Fruit fly (Drosophila melanogaster) whole organism, wandering third instar larva: ENCODE measurements around the gene pr.

Experiments
- Abd-B ChIP-seq: fragments of >200 bp; optimal IDR thresholded peaks from 2 replicates; lab custom pipeline; 2017; ENCODE audit warnings: missing biosample characterization, missing genetic modification characterization
- CG32264 ChIP-seq: fragments of 200-800 bp; sonication (Bioruptor generic); optimal IDR thresholded peaks from 2 replicates; lab custom pipeline; 2016; ENCODE audit warnings: missing biosample characterization, missing genetic modification characterization
- CG9705 ChIP-seq: fragments of 200-800 bp; sonication (Bioruptor generic); optimal IDR thresholded peaks from 2 replicates; lab custom pipeline; 2018; ENCODE audit warnings: missing biosample characterization, mild to moderate bottlenecking, missing genetic modification characterization
- CrebA ChIP-seq: fragments of 200-800 bp; sonication (Bioruptor generic); optimal IDR thresholded peaks from 2 replicates; lab custom pipeline; 2016; ENCODE audit warnings: missing biosample characterization, mild to moderate bottlenecking, missing genetic modification characterization, borderline replicate concordance
- Dfd ChIP-seq: fragments of >200 bp; optimal IDR thresholded peaks from 2 replicates; lab custom pipeline; 2017; ENCODE audit warnings: missing biosample characterization, missing genetic modification characterization
- Dif ChIP-seq: fragments of 200-275, 200-300 bp; sonication (Bioruptor generic); optimal IDR thresholded peaks from 2 replicates; lab custom pipeline; 2018; ENCODE audit warnings: missing biosample characterization, missing genetic modification characterization; ENCODE audit not compliant: partially characterized antibody
- GATAd ChIP-seq: sonication (Bioruptor generic); optimal IDR thresholded peaks from 2 replicates; lab custom pipeline; 2016; ENCODE audit warnings: missing biosample characterization, missing genetic modification characterization
- HLH106 ChIP-seq: fragments of 200-800 bp; optimal IDR thresholded peaks from 3 replicates; lab custom pipeline; 2019; ENCODE audit warnings: missing biosample characterization, mild to moderate bottlenecking, missing genetic modification characterization, moderate library complexity
- Hnf4 ChIP-seq: fragments of 200-800 bp; sonication (Bioruptor generic); optimal IDR thresholded peaks from 2 replicates; lab custom pipeline; 2016; ENCODE audit warnings: missing biosample characterization, mild to moderate bottlenecking, missing genetic modification characterization
- Hr78 ChIP-seq: fragments of >200 bp; optimal IDR thresholded peaks from 2 replicates; lab custom pipeline; 2017; ENCODE audit warnings: missing biosample characterization, missing genetic modification characterization
- Hr83 ChIP-seq: fragments of 200-300 bp; sonication (Bioruptor generic); optimal IDR thresholded peaks from 2 replicates; lab custom pipeline; 2016; ENCODE audit warnings: missing biosample characterization, mild to moderate bottlenecking, missing genetic modification characterization, moderate library complexity; ENCODE audit not compliant: poor library complexity, severe bottlenecking
- Jra ChIP-seq: sonication (Bioruptor generic); optimal IDR thresholded peaks from 2 replicates; lab custom pipeline; 2016; ENCODE audit warnings: missing biosample characterization, missing genetic modification characterization
- Mio ChIP-seq: sonication (Bioruptor generic); optimal IDR thresholded peaks from 2 replicates; lab custom pipeline; 2016; ENCODE audit warnings: missing biosample characterization, missing genetic modification characterization
- Myc ChIP-seq: fragments of >200 bp; optimal IDR thresholded peaks from 2 replicates; lab custom pipeline; 2017
- N ChIP-seq: fragments of >200 bp; optimal IDR thresholded peaks from 2 replicates; lab custom pipeline; 2018; ENCODE audit warnings: missing biosample characterization, missing external identifiers, missing genetic modification characterization
- OdsH ChIP-seq: fragments of 200-800 bp; sonication (Bioruptor generic); optimal IDR thresholded peaks from 2 replicates; lab custom pipeline; 2016; ENCODE audit warnings: missing biosample characterization, mild to moderate bottlenecking, missing genetic modification characterization
- Rel ChIP-seq, 2 experiments: fragments of 200-800 bp; sonication (Bioruptor generic) in 1 of 2; optimal IDR thresholded peaks; 2 replicates in 1 of 2; 3 replicates in 1 of 2; lab custom pipeline; 2016 to 2019; ENCODE audit warnings: mild to moderate bottlenecking in 2 of 2, missing biosample characterization in 2 of 2, missing genetic modification characterization in 2 of 2, moderate library complexity in 1 of 2
- Sp1 ChIP-seq: fragments of 200-800 bp; sonication (Bioruptor generic); optimal IDR thresholded peaks from 3 replicates; lab custom pipeline; 2019; ENCODE audit warnings: missing biosample characterization, mild to moderate bottlenecking, missing genetic modification characterization, moderate library complexity
- Vsx2 ChIP-seq: fragments of 200-300, 225-300 bp; sonication (Bioruptor generic); optimal IDR thresholded peaks from 2 replicates; lab custom pipeline; 2018; ENCODE audit warnings: missing biosample characterization, missing genetic modification characterization; ENCODE audit not compliant: partially characterized antibody
- br ChIP-seq: fragments of 200-800 bp; sonication (Bioruptor generic); optimal IDR thresholded peaks from 2 replicates; lab custom pipeline; 2016; ENCODE audit warnings: missing biosample characterization, missing genetic modification characterization
- brk ChIP-seq: fragments of 200-800 bp; sonication (Bioruptor generic); optimal IDR thresholded peaks from 2 replicates; lab custom pipeline; 2016; ENCODE audit warnings: missing biosample characterization, mild to moderate bottlenecking, missing genetic modification characterization
- dl ChIP-seq, 2 experiments: fragments of 175-275, 200-275 bp in 1 of 2; fragments of 200-275 bp in 1 of 2; sonication (Bioruptor generic); optimal IDR thresholded peaks; lab custom pipeline; 2018; ENCODE audit warnings: mild to moderate bottlenecking in 2 of 2, missing biosample characterization in 2 of 2, missing genetic modification characterization in 2 of 2, moderate library complexity in 2 of 2; ENCODE audit not compliant: partially characterized antibody in 2 of 2, insufficient read depth in 1 of 2
- dmrt93B ChIP-seq: fragments of 200-800 bp; sonication (Bioruptor generic); optimal IDR thresholded peaks from 2 replicates; lab custom pipeline; 2018; ENCODE audit warnings: missing biosample characterization, mild to moderate bottlenecking, missing genetic modification characterization
- dsf ChIP-seq: sonication (Bioruptor generic); optimal IDR thresholded peaks from 2 replicates; lab custom pipeline; 2016; ENCODE audit warnings: missing biosample characterization, missing genetic modification characterization, borderline replicate concordance
- ey ChIP-seq: fragments of 200-800 bp; sonication (Bioruptor generic); optimal IDR thresholded peaks from 2 replicates; lab custom pipeline; 2016; ENCODE audit warnings: missing biosample characterization, missing genetic modification characterization
- foxo ChIP-seq, 2 experiments: fragments of 200-800 bp; sonication (Bioruptor generic); optimal IDR thresholded peaks; 2 replicates in 1 of 2; 3 replicates in 1 of 2; lab custom pipeline; 2016 to 2017; ENCODE audit warnings: missing biosample characterization in 2 of 2, missing genetic modification characterization in 2 of 2
- fru ChIP-seq: fragments of 200-800 bp; sonication (Bioruptor generic); optimal IDR thresholded peaks from 3 replicates; lab custom pipeline; 2016; ENCODE audit warnings: missing biosample characterization, mild to moderate bottlenecking, missing genetic modification characterization
- h ChIP-seq: fragments of 200-800 bp; sonication (Bioruptor generic); optimal IDR thresholded peaks from 3 replicates; lab custom pipeline; 2016; ENCODE audit warnings: missing biosample characterization, mild to moderate bottlenecking, missing genetic modification characterization
- jim ChIP-seq: fragments of 175-275, 200-325 bp; sonication (Bioruptor generic); optimal IDR thresholded peaks from 2 replicates; lab custom pipeline; 2016; ENCODE audit warnings: missing biosample characterization, mild to moderate bottlenecking, missing genetic modification characterization
- lola ChIP-seq: fragments of >200 bp; optimal IDR thresholded peaks from 2 replicates; lab custom pipeline; 2017; ENCODE audit warnings: missing biosample characterization, missing genetic modification characterization
- pan ChIP-seq: fragments of >200 bp; optimal IDR thresholded peaks from 2 replicates; lab custom pipeline; 2017
- psq ChIP-seq: fragments of 200-800 bp; sonication (Bioruptor generic); optimal IDR thresholded peaks from 3 replicates; lab custom pipeline; 2017; ENCODE audit warnings: missing biosample characterization, mild to moderate bottlenecking, missing genetic modification characterization, moderate library complexity
- rgr ChIP-seq: fragments of 200-800 bp; sonication (Bioruptor generic); optimal IDR thresholded peaks from 3 replicates; lab custom pipeline; 2016; ENCODE audit warnings: missing biosample characterization, mild to moderate bottlenecking, missing genetic modification characterization
- sage ChIP-seq: fragments of 200-800 bp; sonication (Bioruptor generic); optimal IDR thresholded peaks from 2 replicates; lab custom pipeline; 2016; ENCODE audit warnings: missing biosample characterization, mild to moderate bottlenecking, missing genetic modification characterization
- sv ChIP-seq: fragments of 200-800 bp; sonication (Bioruptor generic); optimal IDR thresholded peaks from 3 replicates; lab custom pipeline; 2016; ENCODE audit warnings: missing biosample characterization, missing genetic modification characterization
- tai ChIP-seq: sonication (Bioruptor generic); optimal IDR thresholded peaks from 2 replicates; lab custom pipeline; 2016; ENCODE audit warnings: missing biosample characterization, missing genetic modification characterization
- usp ChIP-seq: fragments of >200 bp; optimal IDR thresholded peaks from 2 replicates; lab custom pipeline; 2017; ENCODE audit warnings: missing biosample characterization, missing genetic modification characterization
- woc ChIP-seq: sonication (Bioruptor generic); optimal IDR thresholded peaks from 2 replicates; lab custom pipeline; 2016; ENCODE audit warnings: missing biosample characterization, mild to moderate bottlenecking, missing genetic modification characterization

The pr gene

DNA sequence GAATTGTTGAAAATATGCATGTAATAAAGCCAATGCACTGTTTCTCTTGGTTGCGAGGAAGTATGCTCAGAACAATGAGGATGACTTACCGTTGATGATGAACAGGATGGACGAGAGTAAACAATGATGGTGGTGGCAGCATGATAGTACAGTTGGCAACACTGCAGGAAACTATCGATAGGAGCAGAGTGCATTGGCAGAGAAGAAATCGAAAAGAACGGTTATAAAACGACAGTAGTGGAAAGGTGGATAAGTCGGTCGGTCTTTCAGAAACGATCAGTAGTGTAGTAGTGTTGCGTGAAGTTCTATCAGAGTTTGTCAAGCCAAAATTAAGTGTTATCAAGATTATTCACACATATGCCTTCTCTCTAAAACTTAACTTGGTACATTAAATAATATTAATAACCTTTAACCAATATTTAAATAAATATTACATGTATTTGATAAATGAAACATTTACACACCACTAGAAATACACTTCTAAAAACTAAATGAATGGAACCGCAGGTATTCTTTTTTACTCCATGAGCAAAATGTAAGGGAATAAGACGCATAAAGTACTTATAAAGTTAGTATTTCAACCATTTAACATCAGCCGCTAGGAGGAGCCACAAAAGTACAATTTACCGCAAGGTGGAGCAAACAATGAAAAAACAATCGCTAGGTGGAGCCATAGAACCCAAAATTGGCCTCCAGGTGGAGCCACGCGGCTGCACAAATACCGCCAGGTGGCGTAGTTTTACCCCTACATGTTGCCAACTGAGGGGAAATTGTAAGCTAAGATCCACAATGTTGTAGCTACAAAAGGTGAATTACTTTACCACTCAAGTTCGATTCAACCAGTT lies 45.4 kb upstream of the pr start:
- no peak for TF ChIP-seq CrebA (GFP tag; lab: Kevin White, UChicago)
- TF ChIP-seq psq, result peak; percentile 62
- TF ChIP-seq Jra (GFP tag; lab: Kevin White, UChicago), result peak; percentile 34
- no peak for TF ChIP-seq Vsx2 (GFP tag; lab: Kevin White, UChicago)
- peak; percentile 98 for TF ChIP-seq Myc (lab: Kevin White, UChicago)
- TF ChIP-seq woc, result peak; percentile 26
- no peak for TF ChIP-seq Abd-B
- peak; percentile 12 for TF ChIP-seq brk (GFP tag; lab: Kevin White, UChicago)
- TF ChIP-seq h (GFP tag; lab: Kevin White, UChicago), result peak; percentile 47
- no peak for TF ChIP-seq dl (GFP tag; optimal IDR thresholded peaks at IDR 0.05; lab: Kevin White, UChicago; ENCODE audit: insufficient read depth in 1 of 2, partially characterized antibody in 2 of 2)
- peak; percentile 66 for TF ChIP-seq ey (GFP tag; lab: Kevin White, UChicago)
- TF ChIP-seq fru (GFP tag; lab: Kevin White, UChicago), result peak; percentile 49
- peak; percentile 76 for TF ChIP-seq tai (GFP tag; lab: Kevin White, UChicago)
- TF ChIP-seq Dfd, result no peak
- peak; percentile 32 for TF ChIP-seq CG9705 (GFP tag; lab: Kevin White, UChicago)
- peak in 1 of 2 experiments; percentile 83 for TF ChIP-seq foxo (GFP tag; optimal IDR thresholded peaks at IDR 0.05; lab: Kevin White, UChicago)
- TF ChIP-seq CG32264 (GFP tag; lab: Kevin White, UChicago), result no peak
- TF ChIP-seq Mio (GFP tag; lab: Kevin White, UChicago), result no peak
- TF ChIP-seq Dif (GFP tag; lab: Kevin White, UChicago), result no peak
- TF ChIP-seq jim (GFP tag; lab: Kevin White, UChicago), result peak; percentile 33
- no peak for TF ChIP-seq N (GFP tag; lab: Kevin White, UChicago)
- no peak for TF ChIP-seq lola
- peak; percentile 66 for TF ChIP-seq OdsH
- TF ChIP-seq sv (GFP tag; lab: Kevin White, UChicago), result peak; percentile 83
- TF ChIP-seq Hr83 (GFP tag; lab: Kevin White, UChicago), result peak; percentile 88
- TF ChIP-seq sage (GFP tag; lab: Kevin White, UChicago), result no peak
- peak; percentile 67 for TF ChIP-seq br (GFP tag; lab: Kevin White, UChicago)
- no peak for TF ChIP-seq pan
- no peak for TF ChIP-seq usp (GFP tag; lab: Kevin White, UChicago)
- TF ChIP-seq GATAd (GFP tag; lab: Kevin White, UChicago), result no peak
- no peak for TF ChIP-seq Hr78 (GFP tag; lab: Kevin White, UChicago)
- TF ChIP-seq dsf (GFP tag; lab: Kevin White, UChicago), result no peak
- TF ChIP-seq Rel (GFP tag; optimal IDR thresholded peaks at IDR 0.05; lab: Kevin White, UChicago), result no peak
- no peak for TF ChIP-seq Rel (tag; optimal IDR thresholded peaks at IDR 0.05; lab: Kevin White, UChicago)
- TF ChIP-seq HLH106 (tag; lab: Kevin White, UChicago), result peak; percentile 65
- peak; percentile 68 for TF ChIP-seq Hnf4 (GFP tag; lab: Kevin White, UChicago)
- peak; percentile 73 for TF ChIP-seq Sp1
- peak; percentile 31 for TF ChIP-seq dmrt93B (GFP tag; lab: Kevin White, UChicago)
- TF ChIP-seq rgr (GFP tag; lab: Kevin White, UChicago), result peak; percentile 57
- TF ChIP-seq, all 38 proteins: peak for 21

- TF ChIP-seq dl (GFP tag; optimal IDR thresholded peaks at IDR 0.05; lab: Kevin White, UChicago; ENCODE audit: insufficient read depth in 1 of 2, partially characterized antibody in 2 of 2), result no peak
- TF ChIP-seq brk (GFP tag; lab: Kevin White, UChicago), result no peak
- TF ChIP-seq br (GFP tag; lab: Kevin White, UChicago), result no peak
- TF ChIP-seq Hnf4 (GFP tag; lab: Kevin White, UChicago), result no peak
- TF ChIP-seq Dif (GFP tag; lab: Kevin White, UChicago), result no peak
- no peak for TF ChIP-seq woc
- TF ChIP-seq Jra (GFP tag; lab: Kevin White, UChicago), result no peak
These were observed 42.5 kb upstream of the pr start for dm6 chr2L:20117752-20118151.
